Worm (Caenorhabditis elegans): Measurements from ENCODE around the gene F35F10.5.

The F35F10.5 gene

DNA sequence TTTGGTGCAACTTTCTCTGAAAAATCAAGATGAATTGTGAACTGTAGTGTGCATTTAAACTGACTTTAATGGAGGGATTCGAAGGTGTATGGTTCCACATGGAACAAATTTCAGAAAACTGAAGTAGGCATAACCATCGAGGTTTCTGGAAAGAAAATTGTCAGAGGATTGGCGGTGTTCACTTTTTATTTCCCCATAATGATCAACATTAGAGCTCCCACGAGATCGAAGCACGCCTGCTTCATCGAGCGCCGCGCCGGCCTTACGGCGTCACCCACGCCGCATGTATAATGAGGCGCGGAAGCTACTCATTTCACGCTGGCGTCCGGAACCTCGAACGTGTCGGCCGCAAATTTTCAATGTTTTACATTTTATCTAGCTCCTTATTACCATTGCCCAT is 3.4 kb downstream of the F35F10.5 start:
- TF ChIP-seq bed-1 (GFP tag; IDR thresholded peaks at IDR 0.05) = peak; percentile 76; the same call in 1 of the 2 replicates
- TF ChIP-seq egl-18 (GFP tag; IDR thresholded peaks at IDR 0.05) = peak; percentile 52; the same call in 1 of the 2 replicates
- no peak for TF ChIP-seq T07F8.4 (tag; optimal IDR thresholded peaks at IDR 0.05)
- TF ChIP-seq fkh-3 (tag; optimal IDR thresholded peaks at IDR 0.05) = no peak

DNA sequence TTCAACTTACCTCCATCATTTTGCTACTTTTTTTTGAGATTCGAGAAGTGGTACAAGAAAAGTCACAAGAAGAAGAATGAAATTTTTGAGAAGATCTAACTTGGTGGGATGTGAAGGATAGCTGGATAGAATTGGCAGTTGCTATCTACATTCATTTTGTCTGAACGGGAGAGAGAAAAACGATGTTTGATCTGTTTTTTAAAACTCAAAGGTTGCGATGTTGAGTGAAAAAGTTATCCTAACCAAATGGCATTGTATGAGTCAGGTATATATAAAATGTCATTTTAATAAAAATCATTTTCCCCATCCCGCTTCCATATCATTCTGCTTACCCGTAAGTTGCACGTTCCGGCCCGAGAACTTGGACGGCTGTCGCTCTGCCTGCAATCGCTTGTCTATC is 4.5 kb downstream of the F35F10.5 start, which contains the start of gene F35F10.6:
F35F10.6 (minus strand) TSS at position 101 of the 400 bp plus-strand sequence.
- no peak for TF ChIP-seq F49E8.2 (tag; optimal IDR thresholded peaks at IDR 0.05; ENCODE audit: insufficient read depth)
- no peak for TF ChIP-seq nfya-1 (tag; optimal IDR thresholded peaks at IDR 0.05; ENCODE audit: borderline replicate concordance, insufficient read depth)

DNA sequence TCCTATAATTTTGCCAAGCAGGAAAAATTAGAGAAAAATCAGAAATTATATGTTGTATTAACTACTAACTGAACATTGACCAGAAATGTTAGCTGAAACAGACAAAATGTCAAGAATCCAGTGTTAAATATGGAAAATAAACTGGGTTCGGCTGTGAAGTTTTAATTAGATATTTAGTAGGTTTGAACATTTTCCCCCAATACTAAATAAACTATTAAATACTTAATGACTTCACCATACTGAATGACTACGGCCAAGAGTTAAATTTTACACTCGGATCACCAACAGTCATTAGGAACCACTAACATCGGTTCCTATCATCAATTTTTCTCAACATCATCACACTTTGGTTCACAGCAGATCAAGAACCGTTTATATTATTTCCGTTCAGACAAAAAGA is 10.6 kb downstream of the F35F10.5 start:
- no peak for TF ChIP-seq F23B12.7 (tag; optimal IDR thresholded peaks at IDR 0.05; ENCODE audit: insufficient read depth)
- no peak for TF ChIP-seq ekl-4 (GFP tag; IDR thresholded peaks at IDR 0.05)
- TF ChIP-seq B0019.2 (GFP tag; conservative IDR thresholded peaks at IDR 0.05) = no peak
- no peak for TF ChIP-seq C06A6.2 (GFP tag; conservative IDR thresholded peaks at IDR 0.05)
- TF ChIP-seq dpl-1 (GFP tag; optimal IDR thresholded peaks at IDR 0.05) = no peak
- TF ChIP-seq ztf-25 (GFP tag; IDR thresholded peaks at IDR 0.05) = no peak
- no peak for TF ChIP-seq K11D2.4 (GFP tag; IDR thresholded peaks at IDR 0.05)
- no peak for TF ChIP-seq mel-28 (tag; optimal IDR thresholded peaks at IDR 0.05; ENCODE audit: borderline replicate concordance)
- TF ChIP-seq nfya-1 (tag; optimal IDR thresholded peaks at IDR 0.05; ENCODE audit: borderline replicate concordance, insufficient read depth) = no peak
- TF ChIP-seq bed-2 (GFP tag; IDR thresholded peaks at IDR 0.05) = no peak
- TF ChIP-seq zim-3 (tag; optimal IDR thresholded peaks at IDR 0.05) = no peak
- TF ChIP-seq cebp-1 (GFP tag; IDR thresholded peaks at IDR 0.05) = no peak
- no peak for TF ChIP-seq cebp-1 (tag; optimal IDR thresholded peaks at IDR 0.05)
- TF ChIP-seq cebp-2 (GFP tag; IDR thresholded peaks at IDR 0.05) = no peak
- no peak for TF ChIP-seq madf-3 (GFP tag; IDR thresholded peaks at IDR 0.05)
- TF ChIP-seq aptf-3 (GFP tag; IDR thresholded peaks at IDR 0.05) = no peak
- no peak for TF ChIP-seq snpc-3.4 (tag; optimal IDR thresholded peaks at IDR 0.05)
- no peak for TF ChIP-seq T07F8.4 (tag; optimal IDR thresholded peaks at IDR 0.05)

DNA sequence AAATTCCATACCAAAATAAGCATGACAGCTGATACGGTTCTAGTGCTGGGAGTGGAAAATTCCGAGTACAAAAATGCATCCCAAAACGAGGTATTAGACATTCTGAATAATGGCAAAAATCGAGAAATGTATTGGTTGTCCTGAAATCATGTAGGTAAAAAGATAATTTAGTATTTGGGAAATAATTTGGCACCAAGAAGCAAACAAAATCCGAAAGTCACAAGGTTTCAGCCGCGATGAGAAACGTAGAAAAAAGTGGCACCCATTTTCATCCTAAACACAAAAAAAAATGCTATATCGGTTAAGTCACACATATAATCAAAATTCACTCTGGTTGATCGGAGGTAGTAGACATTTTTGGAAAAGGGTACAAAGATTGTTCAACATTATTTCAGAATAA is 13.0 kb downstream of the F35F10.5 start, which contains the start of gene srx-122:
srx-122 (minus strand) TSS at position 101 of the 400 bp plus-strand sequence.
- no peak for TF ChIP-seq hlh-26 (GFP tag; conservative IDR thresholded peaks at IDR 0.05)

DNA sequence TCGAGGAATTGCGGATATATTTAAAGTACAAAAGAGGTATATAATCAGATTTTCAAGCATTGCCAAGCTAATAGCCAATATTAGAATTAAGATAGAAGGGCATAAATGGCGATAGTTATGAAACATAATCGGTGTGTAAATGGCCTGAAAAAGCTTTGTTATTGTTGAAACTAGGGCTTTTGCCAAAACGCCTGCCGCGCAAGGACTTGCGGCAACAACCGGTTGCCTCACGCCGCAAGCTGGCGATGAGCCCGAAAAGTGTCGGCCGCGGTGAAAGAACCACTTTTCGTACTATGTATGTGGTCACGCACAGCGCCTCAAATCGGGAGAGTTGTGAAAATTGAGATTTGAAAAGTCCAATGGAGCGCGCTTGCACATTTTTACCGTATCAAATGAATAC is 14.7 kb downstream of the F35F10.5 start:
- no peak for TF ChIP-seq rcor-1 (GFP tag; IDR thresholded peaks at IDR 0.05)
- 0 out of 2 replicates have a peak, but pooled peaks have one; percentile 36 for TF ChIP-seq ztf-25 (GFP tag; IDR thresholded peaks at IDR 0.05)
- TF ChIP-seq let-526 (GFP tag; IDR thresholded peaks at IDR 0.05) = 0 out of 2 replicates have a peak, but pooled peaks have one; percentile 22
- TF ChIP-seq egl-18 (GFP tag; IDR thresholded peaks at IDR 0.05) = peak; percentile 66; the same call in 1 of the 2 replicates
- TF ChIP-seq Y56A3A.18 (GFP tag; IDR thresholded peaks at IDR 0.05) = no peak
- no peak for TF ChIP-seq attf-5 (GFP tag; optimal IDR thresholded peaks at IDR 0.05)
- TF ChIP-seq ZK185.1 (tag; optimal IDR thresholded peaks at IDR 0.05; ENCODE audit: poor library complexity, severe bottlenecking) = no peak

DNA sequence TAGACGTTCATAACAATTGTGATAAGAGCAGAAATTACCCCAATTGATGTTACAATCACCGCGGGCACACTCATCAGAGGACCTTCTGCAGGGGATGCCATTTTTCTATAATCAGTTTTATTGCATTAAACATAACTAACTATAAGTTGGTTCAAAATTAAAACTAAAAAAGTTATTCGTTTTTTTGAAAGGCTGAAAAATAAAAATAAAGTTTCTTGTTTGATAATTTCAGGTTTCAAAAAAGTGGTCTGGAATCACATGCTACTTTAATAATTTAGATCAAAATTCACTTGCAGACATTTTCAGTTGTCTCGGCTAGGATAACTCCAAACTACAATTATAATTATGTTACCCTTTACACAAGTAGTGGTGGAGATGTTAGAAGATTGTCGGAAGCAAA is 17.2 kb downstream of the F35F10.5 start, which contains the start of gene srbc-1:
srbc-1 (minus strand) TSS at position 101 of the 400 bp plus-strand sequence.
- TF ChIP-seq lin-54 (GFP tag; optimal IDR thresholded peaks at IDR 0.05) = no peak
- no peak for TF ChIP-seq lir-1 (GFP tag; conservative IDR thresholded peaks at IDR 0.05)
- no peak for TF ChIP-seq madf-10 (tag; optimal IDR thresholded peaks at IDR 0.05)
- no peak for TF ChIP-seq pha-4 (tag; optimal IDR thresholded peaks at IDR 0.05)
- no peak for TF ChIP-seq attf-6 (GFP tag; IDR thresholded peaks at IDR 0.05)
- TF ChIP-seq aptf-2 (GFP tag; conservative IDR thresholded peaks at IDR 0.05) = no peak
- no peak for TF ChIP-seq dpff-1 (tag; optimal IDR thresholded peaks at IDR 0.05)
- no peak for TF ChIP-seq nhr-80 (tag; optimal IDR thresholded peaks at IDR 0.05)
- TF ChIP-seq bed-1 (GFP tag; IDR thresholded peaks at IDR 0.05) = no peak
- TF ChIP-seq mcd-1 (GFP tag; IDR thresholded peaks at IDR 0.05) = no peak
- TF ChIP-seq tbp1 (GFP tag; optimal IDR thresholded peaks at IDR 0.05) = no peak
- TF ChIP-seq ekl-4 (GFP tag; IDR thresholded peaks at IDR 0.05) = no peak
- TF ChIP-seq fkh-3 (tag; optimal IDR thresholded peaks at IDR 0.05) = no peak

All from whole organism, young adult.